Fruit fly (Drosophila melanogaster) whole organism, wandering third instar larva: ENCODE results near the gene Rabex-5.

Source experiments
- Dif ChIP-seq: fragments of 200-275, 200-300 bp; sonication (Bioruptor generic); optimal IDR thresholded peaks from 2 replicates; lab custom pipeline; 2018; ENCODE audit warnings: missing biosample characterization, missing genetic modification characterization; ENCODE audit not compliant: partially characterized antibody
- Hnf4 ChIP-seq: fragments of 200-800 bp; sonication (Bioruptor generic); optimal IDR thresholded peaks from 2 replicates; lab custom pipeline; 2016; ENCODE audit warnings: missing biosample characterization, mild to moderate bottlenecking, missing genetic modification characterization
- OdsH ChIP-seq: fragments of 200-800 bp; sonication (Bioruptor generic); optimal IDR thresholded peaks from 2 replicates; lab custom pipeline; 2016; ENCODE audit warnings: missing biosample characterization, mild to moderate bottlenecking, missing genetic modification characterization

- no peak for TF ChIP-seq Dif (GFP tag; lab: Kevin White, UChicago)
- TF ChIP-seq Hnf4 (GFP tag; lab: Kevin White, UChicago): no peak
- TF ChIP-seq OdsH (GFP tag; lab: Kevin White, UChicago): no peak
These were observed 46.4 kb downstream of the Rabex-5 start, which contains the start of gene indra for dm6 chr3L:1342133-1342580.
